Fruit fly (Drosophila melanogaster) whole organism, adult: ENCODE results near the gene TBC1d7.
A peak's percentile ranks its signal among the peaks of the same experiment; 100 is the strongest.

ENCODE experiments used
- CG7101 ChIP-seq: fragments of 200-800 bp; sonication (Bioruptor generic); optimal IDR thresholded peaks from 2 replicates; lab custom pipeline; 2018; ENCODE audit warnings: missing biosample characterization, mild to moderate bottlenecking, missing genetic modification characterization, moderate library complexity
- bab1 ChIP-seq: fragments of 200-800 bp; sonication (Bioruptor generic); optimal IDR thresholded peaks from 3 replicates; lab custom pipeline; 2019; ENCODE audit warnings: missing biosample characterization, mild to moderate bottlenecking, missing genetic modification characterization, moderate library complexity
- cic ChIP-seq: fragments of 200-800 bp; sonication (Bioruptor generic); optimal IDR thresholded peaks from 2 replicates; lab custom pipeline; 2017; ENCODE audit warnings: missing biosample characterization, mild to moderate bottlenecking, missing genetic modification characterization, moderate library complexity
- toe ChIP-seq: fragments of 200-800 bp; sonication (Bioruptor generic); optimal IDR thresholded peaks from 2 replicates; lab custom pipeline; 2016; ENCODE audit warnings: missing biosample characterization, missing genetic modification characterization

dm6 chr3R:24161173-24161811 lies at the start of gene TBC1d7, which contains the start of gene Myo95E:
- peak; percentile 34 for TF ChIP-seq cic (GFP tag; lab: Kevin White, UChicago)
- TF ChIP-seq toe: no peak
- peak; percentile 94 for TF ChIP-seq CG7101
- TF ChIP-seq bab1 (GFP tag; lab: Kevin White, UChicago): peak; percentile 88
